Worm (Caenorhabditis elegans) whole organism, L1 larva: ENCODE results near the gene ZK686.2.

ENCODE experiments used
- C04F5.9 ChIP-seq: sonication (generic microtip); optimal IDR thresholded peaks from 2 replicates; lab custom pipeline; 2016; ENCODE audit warnings: missing genetic modification characterization, missing compliant biosample characterization
- C34B4.2 ChIP-seq: sonication (generic microtip); optimal IDR thresholded peaks from 2 replicates; lab custom pipeline; 2017; ENCODE audit warnings: mild to moderate bottlenecking, missing genetic modification characterization, missing compliant biosample characterization
- alr-1 ChIP-seq: fragments of 200-800 bp; sonication (Bioruptor generic); optimal IDR thresholded peaks from 2 replicates; lab custom pipeline; 2018; ENCODE audit warnings: borderline replicate concordance, mild to moderate bottlenecking, missing genetic modification characterization, missing compliant biosample characterization
- ama-1 ChIP-seq: fragments of 150-350 bp; optimal IDR thresholded peaks from 2 replicates; lab custom pipeline; 2014
- ceh-8 ChIP-seq: fragments of 200-800 bp; sonication (Bioruptor generic); optimal IDR thresholded peaks from 2 replicates; lab custom pipeline; 2018; ENCODE audit warnings: mild to moderate bottlenecking, missing genetic modification characterization, moderate library complexity, missing compliant biosample characterization
- ceh-82 ChIP-seq, 3 experiments: fragments of 150-350 bp in 1 of 3; sonication (generic microtip) in 2 of 3; optimal IDR thresholded peaks; 2 replicates each; lab custom pipeline; 2014 to 2017; ENCODE audit warnings: missing biosample characterization in 3 of 3, missing genetic modification characterization in 3 of 3
- ceh-88 ChIP-seq: fragments of 200-800 bp; sonication (Bioruptor generic); IDR thresholded peaks from 2 replicates; pipeline ENCODE4 v1.3.6; 2022; ENCODE audit warnings: missing genetic modification characterization, missing compliant biosample characterization
- ceh-90 ChIP-seq: sonication (generic microtip); optimal IDR thresholded peaks from 2 replicates; lab custom pipeline; 2016; ENCODE audit warnings: missing genetic modification characterization, missing compliant biosample characterization
- ces-1 ChIP-seq: fragments of 150-350 bp; optimal IDR thresholded peaks from 2 replicates; lab custom pipeline; 2014; ENCODE audit warnings: missing biosample characterization, missing genetic modification reagents, missing genetic modification characterization
- dpl-1 ChIP-seq, 3 experiments: fragments of 150-350 bp in 2 of 3; sonication (generic microtip) in 1 of 3; optimal IDR thresholded peaks; 2 replicates each; lab custom pipeline; 2014 to 2017; ENCODE audit warnings: missing biosample characterization in 3 of 3, missing genetic modification characterization in 3 of 3, missing genetic modification reagents in 3 of 3
- efl-1 ChIP-seq, 4 experiments: fragments of 150-350 bp; optimal IDR thresholded peaks in 3 of 4; peaks in 1 of 4; 1 replicate in 1 of 4; 2 replicates in 3 of 4; lab custom pipeline; 2014; ENCODE audit warnings: missing biosample characterization in 2 of 4, missing genetic modification characterization in 2 of 4, missing genetic modification reagents in 2 of 4
- egl-27 ChIP-seq, 2 experiments: fragments of 150-350 bp in 1 of 2; sonication (generic microtip); optimal IDR thresholded peaks; 3 replicates each; lab custom pipeline; 2017 to 2018; ENCODE audit warnings: missing biosample characterization in 2 of 2, missing genetic modification characterization in 2 of 2, missing genetic modification reagents in 2 of 2
- elt-2 ChIP-seq: sonication (generic microtip); optimal IDR thresholded peaks from 2 replicates; lab custom pipeline; 2016; ENCODE audit warnings: missing genetic modification characterization, mild to moderate bottlenecking, inconsistent platforms, missing compliant biosample characterization, missing genetic modification reagents
- elt-3 ChIP-seq, 6 experiments: fragments of 150-350 bp in 1 of 6; sonication (generic microtip); optimal IDR thresholded peaks; 2 replicates each; lab custom pipeline; 2017 to 2018; ENCODE audit warnings: missing biosample characterization in 6 of 6, missing genetic modification characterization in 6 of 6, inconsistent platforms in 1 of 6
- fkh-10 ChIP-seq: sonication (generic microtip); optimal IDR thresholded peaks from 2 replicates; lab custom pipeline; 2017; ENCODE audit warnings: missing biosample characterization, missing genetic modification reagents, missing genetic modification characterization
- fos-1 ChIP-seq: fragments of 150-350 bp; optimal IDR thresholded peaks from 2 replicates; lab custom pipeline; 2014; ENCODE audit warnings: missing biosample characterization, missing genetic modification characterization
- grh-1 ChIP-seq: fragments of 200-800 bp; sonication (Bioruptor generic); IDR thresholded peaks from 2 replicates; pipeline ENCODE4 v1.3.6; 2022; ENCODE audit warnings: missing genetic modification reagents, missing genetic modification characterization, missing compliant biosample characterization
- hlh-17 ChIP-seq: fragments of 200-800 bp; sonication (Bioruptor generic); optimal IDR thresholded peaks from 2 replicates; lab custom pipeline; 2018; ENCODE audit warnings: missing genetic modification characterization, mild to moderate bottlenecking, missing compliant biosample characterization, moderate library complexity, borderline replicate concordance
- hlh-4 ChIP-seq: sonication (generic microtip); optimal IDR thresholded peaks from 2 replicates; lab custom pipeline; 2016; ENCODE audit warnings: mild to moderate bottlenecking, missing genetic modification characterization, missing compliant biosample characterization
- isw-1 ChIP-seq: fragments of 200-800 bp; sonication (Bioruptor generic); IDR thresholded peaks from 2 replicates; pipeline ENCODE4 v1.3.6; 2022; ENCODE audit warnings: missing genetic modification characterization, missing compliant biosample characterization
- lin-13 ChIP-seq: fragments of 150-350 bp; optimal IDR thresholded peaks from 2 replicates; lab custom pipeline; 2014; ENCODE audit warnings: missing biosample characterization, missing genetic modification reagents, missing genetic modification characterization
- lin-14 ChIP-seq: fragments of 200-800 bp; sonication (Bioruptor generic); optimal IDR thresholded peaks from 2 replicates; lab custom pipeline; 2018; ENCODE audit warnings: mild to moderate bottlenecking, missing genetic modification characterization, moderate library complexity, missing compliant biosample characterization
- lin-15B ChIP-seq: fragments of 150-350 bp; sonication (generic microtip); optimal IDR thresholded peaks from 3 replicates; lab custom pipeline; 2014; ENCODE audit warnings: missing biosample characterization, missing genetic modification characterization
- lin-35 ChIP-seq, 2 experiments: fragments of 150-350 bp; optimal IDR thresholded peaks; 2 replicates each; lab custom pipeline; 2014; ENCODE audit warnings: missing biosample characterization in 2 of 2, missing genetic modification characterization in 2 of 2, missing genetic modification reagents in 2 of 2
- lsy-2 ChIP-seq, 2 experiments: fragments of 150-350 bp; optimal IDR thresholded peaks; 2 replicates each; lab custom pipeline; 2014; ENCODE audit warnings: missing biosample characterization in 2 of 2, missing genetic modification characterization in 2 of 2
- mdl-1 ChIP-seq, 2 experiments: fragments of 150-350 bp; optimal IDR thresholded peaks; 2 replicates each; lab custom pipeline; 2014 to 2017; ENCODE audit warnings: missing biosample characterization in 2 of 2, missing genetic modification characterization in 2 of 2, inconsistent platforms in 1 of 2
- mef-2 ChIP-seq: fragments of 150-350 bp; optimal IDR thresholded peaks from 2 replicates; lab custom pipeline; 2014; ENCODE audit warnings: missing biosample characterization, missing genetic modification characterization
- mep-1 ChIP-seq: fragments of 150-350 bp; optimal IDR thresholded peaks from 2 replicates; lab custom pipeline; 2014; ENCODE audit warnings: missing biosample characterization, missing genetic modification characterization
- nhr-47 ChIP-seq: sonication (generic microtip); optimal IDR thresholded peaks from 2 replicates; lab custom pipeline; 2016; ENCODE audit warnings: mild to moderate bottlenecking, missing genetic modification characterization, moderate library complexity, missing compliant biosample characterization
- nhr-71 ChIP-seq: sonication (generic microtip); optimal IDR thresholded peaks from 2 replicates; lab custom pipeline; 2016; ENCODE audit warnings: mild to moderate bottlenecking, missing genetic modification characterization, moderate library complexity, missing compliant biosample characterization
- nhr-76 ChIP-seq: sonication (generic microtip); optimal IDR thresholded peaks from 2 replicates; lab custom pipeline; 2017; ENCODE audit warnings: missing biosample characterization, missing genetic modification characterization
- nhr-90 ChIP-seq: sonication (generic microtip); optimal IDR thresholded peaks from 2 replicates; lab custom pipeline; 2016; ENCODE audit warnings: mild to moderate bottlenecking, missing genetic modification characterization, missing compliant biosample characterization; ENCODE audit not compliant: poor library complexity
- swsn-7 ChIP-seq: sonication (generic microtip); optimal IDR thresholded peaks from 2 replicates; lab custom pipeline; 2016; ENCODE audit warnings: missing genetic modification characterization, missing compliant biosample characterization
- tbx-2 ChIP-seq: sonication (generic microtip); optimal IDR thresholded peaks from 2 replicates; lab custom pipeline; 2016; ENCODE audit warnings: missing genetic modification characterization, missing compliant biosample characterization
- unc-30 ChIP-seq: sonication (generic microtip); optimal IDR thresholded peaks from 2 replicates; lab custom pipeline; 2017; ENCODE audit warnings: missing biosample characterization, missing genetic modification characterization
- unc-86 ChIP-seq: sonication (generic microtip); optimal IDR thresholded peaks from 2 replicates; lab custom pipeline; 2016; ENCODE audit warnings: missing genetic modification characterization, missing compliant biosample characterization
- unc-98 ChIP-seq: fragments of 200-800 bp; sonication (Bioruptor generic); IDR thresholded peaks from 2 replicates; pipeline ENCODE4 v1.3.6; 2022; ENCODE audit warnings: missing genetic modification characterization, missing compliant biosample characterization
- xbp-1 ChIP-seq: sonication (generic microtip); optimal IDR thresholded peaks from 2 replicates; lab custom pipeline; 2016; ENCODE audit warnings: missing genetic modification characterization, missing compliant biosample characterization
- ztf-4 ChIP-seq: fragments of 150-350 bp; optimal IDR thresholded peaks from 2 replicates; lab custom pipeline; 2014; ENCODE audit warnings: missing biosample characterization, missing genetic modification characterization

ZK686.2 gene

ce11 chrIII:7723412-7724068 lies 42.3 kb downstream of the ZK686.2 start (continued):
- TF ChIP-seq hlh-4 (tag; lab: Kevin White, UChicago) (no peak), swsn-7 (tag; lab: Kevin White, UChicago) (no peak), unc-30 (no peak), ceh-90 (tag; lab: Kevin White, UChicago) (no peak), tbx-2 (no peak), nhr-76 (tag; lab: Kevin White, UChicago) (no peak), nhr-90 (tag; lab: Kevin White, UChicago) (no peak), ztf-4 (tag; lab: Kevin White, UChicago) (peak; percentile 4), unc-98 (GFP tag; lab: Robert Waterston, UW) (no peak), grh-1 (no peak), xbp-1 (no peak), lsy-2 (tag; optimal IDR thresholded peaks at IDR 0.05; lab: Kevin White, UChicago) (peak in 1 of 2 experiments; percentile 36), mef-2 (tag; lab: Kevin White, UChicago) (no peak), elt-3 (tag; optimal IDR thresholded peaks at IDR 0.05; lab: Kevin White, UChicago) (no peak), lin-13 (GFP tag; lab: Kevin White, UChicago) (no peak), ama-1 (peak; percentile 24), hlh-17 (GFP tag; lab: Kevin White, UChicago) (no peak), alr-1 (tag; lab: Kevin White, UChicago) (no peak), ceh-88 (GFP tag; lab: Robert Waterston, UW) (no peak), mep-1 (tag; lab: Kevin White, UChicago) (peak; percentile 6), mdl-1 (tag; optimal IDR thresholded peaks at IDR 0.05; lab: Kevin White, UChicago) (no peak), egl-27 (tag; optimal IDR thresholded peaks at IDR 0.05; lab: Kevin White, UChicago) (no peak)
- TF ChIP-seq, all 84 proteins: peak for 10

ce11 chrIII:7722999-7723398 lies 42.9 kb downstream of the ZK686.2 start:
- peak in 1 of 3 experiments; percentile 42 for TF ChIP-seq ceh-82 (tag; optimal IDR thresholded peaks at IDR 0.05; lab: Kevin White, UChicago)
- TF ChIP-seq lsy-2 (tag; optimal IDR thresholded peaks at IDR 0.05; lab: Kevin White, UChicago), result peak; percentile 4 to 51
- peak; percentile 14; the same call in 1 of the 2 replicates for TF ChIP-seq isw-1 (GFP tag; lab: Robert Waterston, UW)
- peak; percentile 11 for TF ChIP-seq lin-13 (GFP tag; lab: Kevin White, UChicago)
- peak in 1 of 2 experiments; percentile 10 for TF ChIP-seq lin-35 (GFP tag; optimal IDR thresholded peaks at IDR 0.05; lab: Kevin White, UChicago)
- TF ChIP-seq C04F5.9 (tag; lab: Kevin White, UChicago), result no peak
- TF ChIP-seq lin-15B (tag; lab: Kevin White, UChicago), result no peak
- peak; percentile 48 for TF ChIP-seq nhr-71 (tag; lab: Kevin White, UChicago)
- TF ChIP-seq ceh-8, result peak; percentile 22
- no peak for TF ChIP-seq dpl-1 (GFP tag; optimal IDR thresholded peaks at IDR 0.05; lab: Kevin White, UChicago)
- TF ChIP-seq efl-1 (optimal IDR thresholded peaks at IDR 0.05; lab: Kevin White, UChicago), result peak in 1 of 2 experiments; percentile 1
- no peak for TF ChIP-seq efl-1 (GFP tag; optimal IDR thresholded peaks at IDR 0.05 in 1 of 2; lab: Kevin White, UChicago)
- peak; percentile 25 for TF ChIP-seq ama-1
- TF ChIP-seq nhr-47 (tag; lab: Kevin White, UChicago), result peak; percentile 5
- no peak for TF ChIP-seq elt-2 (tag; lab: Kevin White, UChicago)
- TF ChIP-seq C34B4.2, result no peak
- TF ChIP-seq unc-86, result peak; percentile 27
- TF ChIP-seq swsn-7 (tag; lab: Kevin White, UChicago), result peak; percentile 8
- TF ChIP-seq fkh-10 (GFP tag; lab: Kevin White, UChicago), result peak; percentile 46
- TF ChIP-seq lin-14, result peak; percentile 85
- no peak for TF ChIP-seq fos-1 (tag; lab: Kevin White, UChicago)
- no peak for TF ChIP-seq ces-1 (GFP tag; lab: Kevin White, UChicago)
